Worm (Caenorhabditis elegans) whole organism, L3 larva: ENCODE measurements around the gene far-2.

Experiments
- R02D3.7 ChIP-seq: fragments of 150-350 bp; optimal IDR thresholded peaks from 2 replicates; lab custom pipeline; 2014; ENCODE audit warnings: missing biosample characterization, missing genetic modification characterization
- ZK546.5 ChIP-seq: sonication (generic microtip); optimal IDR thresholded peaks from 2 replicates; lab custom pipeline; 2017; ENCODE audit warnings: missing biosample characterization, missing genetic modification characterization
- aly-2 ChIP-seq: fragments of 150-350 bp; optimal IDR thresholded peaks from 2 replicates; lab custom pipeline; 2014; ENCODE audit warnings: missing biosample characterization, missing genetic modification characterization
- ama-1 ChIP-seq: fragments of 150-350 bp; optimal IDR thresholded peaks from 2 replicates; lab custom pipeline; 2018
- ceh-16 ChIP-seq: sonication (generic microtip); optimal IDR thresholded peaks from 2 replicates; lab custom pipeline; 2017; ENCODE audit warnings: missing biosample characterization, missing genetic modification characterization
- ceh-28 ChIP-seq: fragments of 150-350 bp; optimal IDR thresholded peaks from 2 replicates; lab custom pipeline; 2014; ENCODE audit warnings: missing biosample characterization, missing genetic modification reagents, missing genetic modification characterization
- ceh-82 ChIP-seq: fragments of 150-350 bp; optimal IDR thresholded peaks from 2 replicates; lab custom pipeline; 2014; ENCODE audit warnings: missing biosample characterization, missing genetic modification characterization
- ceh-9 ChIP-seq: sonication (generic microtip); optimal IDR thresholded peaks from 2 replicates; lab custom pipeline; 2018; ENCODE audit warnings: missing biosample characterization, missing genetic modification characterization
- daf-12 ChIP-seq: fragments of 150-350 bp; optimal IDR thresholded peaks from 2 replicates; lab custom pipeline; 2014; ENCODE audit warnings: missing biosample characterization, missing genetic modification reagents, missing genetic modification characterization
- egl-27 ChIP-seq: sonication (generic microtip); optimal IDR thresholded peaks from 4 replicates; lab custom pipeline; 2017; ENCODE audit warnings: missing biosample characterization, missing genetic modification reagents, missing genetic modification characterization
- egl-5 ChIP-seq: fragments of 150-350 bp; optimal IDR thresholded peaks from 2 replicates; lab custom pipeline; 2017; ENCODE audit warnings: missing biosample characterization, missing genetic modification reagents, missing genetic modification characterization, inconsistent platforms
- elt-1 ChIP-seq: fragments of 150-350 bp; optimal IDR thresholded peaks from 2 replicates; lab custom pipeline; 2014; ENCODE audit warnings: missing biosample characterization, missing genetic modification characterization
- elt-2 ChIP-seq: sonication (generic microtip); optimal IDR thresholded peaks from 2 replicates; lab custom pipeline; 2016; ENCODE audit warnings: missing genetic modification reagents, mild to moderate bottlenecking, missing genetic modification characterization, missing compliant biosample characterization
- elt-3 ChIP-seq, 3 experiments: fragments of 150-350 bp in 1 of 3; sonication (generic microtip) in 2 of 3; optimal IDR thresholded peaks; 2 replicates in 2 of 3; 4 replicates in 1 of 3; lab custom pipeline; 2014 to 2017; ENCODE audit warnings: missing biosample characterization in 3 of 3, missing genetic modification characterization in 3 of 3
- eor-1 ChIP-seq, 2 experiments: fragments of 150-350 bp; optimal IDR thresholded peaks; 2 replicates each; lab custom pipeline; 2014 to 2018; ENCODE audit warnings: missing biosample characterization in 2 of 2, missing genetic modification characterization in 2 of 2
- fkh-10 ChIP-seq: sonication (generic microtip); optimal IDR thresholded peaks from 2 replicates; lab custom pipeline; 2017; ENCODE audit warnings: missing biosample characterization, missing genetic modification reagents, missing genetic modification characterization
- fkh-2 ChIP-seq: fragments of 150-350 bp; optimal IDR thresholded peaks from 2 replicates; lab custom pipeline; 2014; ENCODE audit warnings: missing biosample characterization, missing genetic modification reagents, missing genetic modification characterization
- fos-1 ChIP-seq: fragments of 150-350 bp; optimal IDR thresholded peaks from 2 replicates; lab custom pipeline; 2014; ENCODE audit warnings: missing biosample characterization, missing genetic modification characterization
- hmg-11 ChIP-seq: sonication (generic microtip); optimal IDR thresholded peaks from 2 replicates; lab custom pipeline; 2016; ENCODE audit warnings: missing genetic modification characterization, missing compliant biosample characterization
- jun-1 ChIP-seq: fragments of 150-350 bp; optimal IDR thresholded peaks from 2 replicates; lab custom pipeline; 2014; ENCODE audit warnings: missing biosample characterization, missing genetic modification reagents, missing genetic modification characterization
- lin-15B ChIP-seq: fragments of 150-350 bp; optimal IDR thresholded peaks from 2 replicates; lab custom pipeline; 2014; ENCODE audit warnings: missing biosample characterization, missing genetic modification characterization
- lsy-12 ChIP-seq: sonication (generic microtip); optimal IDR thresholded peaks from 2 replicates; lab custom pipeline; 2016; ENCODE audit warnings: mild to moderate bottlenecking, missing genetic modification characterization, missing compliant biosample characterization
- mdl-1 ChIP-seq: fragments of 150-350 bp; optimal IDR thresholded peaks from 2 replicates; lab custom pipeline; 2014; ENCODE audit warnings: missing biosample characterization, missing genetic modification characterization
- mml-1 ChIP-seq: fragments of 150-350 bp; sonication (generic microtip); optimal IDR thresholded peaks from 3 replicates; lab custom pipeline; 2014; ENCODE audit warnings: missing biosample characterization, missing genetic modification characterization
- nfya-1 ChIP-seq: sonication (generic microtip); optimal IDR thresholded peaks from 2 replicates; lab custom pipeline; 2017; ENCODE audit warnings: missing genetic modification characterization, mild to moderate bottlenecking, missing compliant biosample characterization, antibody characterized with exemption, moderate library complexity; ENCODE audit not compliant: insufficient read depth
- nhr-11 ChIP-seq: fragments of 150-350 bp; optimal IDR thresholded peaks from 2 replicates; lab custom pipeline; 2014; ENCODE audit warnings: missing biosample characterization, missing genetic modification characterization
- nhr-12 ChIP-seq: fragments of 150-350 bp; optimal IDR thresholded peaks from 2 replicates; lab custom pipeline; 2014; ENCODE audit warnings: missing biosample characterization, missing genetic modification characterization
- nhr-23 ChIP-seq: fragments of 150-350 bp; optimal IDR thresholded peaks from 2 replicates; lab custom pipeline; 2014; ENCODE audit warnings: missing biosample characterization, missing genetic modification reagents, missing genetic modification characterization
- nhr-237 ChIP-seq: fragments of 150-350 bp; optimal IDR thresholded peaks from 2 replicates; lab custom pipeline; 2014; ENCODE audit warnings: missing biosample characterization, missing genetic modification characterization
- nhr-25 ChIP-seq: sonication (generic microtip); optimal IDR thresholded peaks from 2 replicates; lab custom pipeline; 2017; ENCODE audit warnings: missing biosample characterization, missing genetic modification characterization
- nhr-28 ChIP-seq: fragments of 150-350 bp; optimal IDR thresholded peaks from 2 replicates; lab custom pipeline; 2014; ENCODE audit warnings: missing biosample characterization, missing genetic modification characterization
- nhr-43 ChIP-seq: sonication (generic microtip); optimal IDR thresholded peaks from 2 replicates; lab custom pipeline; 2016; ENCODE audit warnings: mild to moderate bottlenecking, missing genetic modification characterization, missing compliant biosample characterization; ENCODE audit not compliant: poor library complexity, severe bottlenecking
- nhr-67 ChIP-seq: fragments of 150-350 bp; optimal IDR thresholded peaks from 2 replicates; lab custom pipeline; 2014; ENCODE audit warnings: missing biosample characterization, missing genetic modification characterization
- pha-4 ChIP-seq: fragments of 150-350 bp; optimal IDR thresholded peaks from 2 replicates; lab custom pipeline; 2014; ENCODE audit warnings: missing biosample characterization, missing genetic modification reagents, missing genetic modification characterization
- pqm-1 ChIP-seq: fragments of 150-350 bp; optimal IDR thresholded peaks from 2 replicates; lab custom pipeline; 2017; ENCODE audit warnings: missing biosample characterization, missing genetic modification characterization, inconsistent platforms
- sea-2 ChIP-seq: fragments of 150-350 bp; sonication (generic microtip); optimal IDR thresholded peaks from 4 replicates; lab custom pipeline; 2014; ENCODE audit warnings: missing biosample characterization, missing genetic modification reagents, missing genetic modification characterization
- skn-1 ChIP-seq: fragments of 150-350 bp; optimal IDR thresholded peaks from 2 replicates; lab custom pipeline; 2014; ENCODE audit warnings: missing biosample characterization, missing genetic modification characterization
- snpc-4 ChIP-seq: fragments of 150-350 bp; optimal IDR thresholded peaks from 2 replicates; lab custom pipeline; 2014; ENCODE audit warnings: missing biosample characterization, missing genetic modification characterization
- tbx-2 ChIP-seq: sonication (generic microtip); optimal IDR thresholded peaks from 2 replicates; lab custom pipeline; 2016; ENCODE audit warnings: mild to moderate bottlenecking, missing genetic modification characterization, missing compliant biosample characterization
- unc-62 ChIP-seq: fragments of 150-350 bp; sonication (generic microtip); optimal IDR thresholded peaks from 4 replicates; lab custom pipeline; 2014; ENCODE audit warnings: missing biosample characterization, missing genetic modification reagents, missing genetic modification characterization
- zag-1 ChIP-seq: fragments of 150-350 bp; optimal IDR thresholded peaks from 2 replicates; lab custom pipeline; 2014; ENCODE audit warnings: missing biosample characterization, missing genetic modification characterization
- ztf-11 ChIP-seq: fragments of 150-350 bp; optimal IDR thresholded peaks from 2 replicates; lab custom pipeline; 2014; ENCODE audit warnings: missing biosample characterization, missing genetic modification characterization
- ztf-4 ChIP-seq: fragments of 150-350 bp; optimal IDR thresholded peaks from 2 replicates; lab custom pipeline; 2014; ENCODE audit warnings: missing biosample characterization, missing genetic modification characterization

Gene far-2

ce11 chrIII:9053740-9054252 lies 27.8 kb upstream of the far-2 start, which contains the start of gene R107.5 (continued):
- TF ChIP-seq pha-4 (peak; percentile 80), nhr-28 (tag; lab: Kevin White, UChicago) (no peak), R02D3.7 (tag; lab: Kevin White, UChicago) (peak; percentile 62), hmg-11 (tag; lab: Kevin White, UChicago) (peak; percentile 82), daf-12 (no peak), ceh-82 (tag; lab: Kevin White, UChicago) (no peak), ceh-16 (no peak), nhr-25 (tag; lab: Kevin White, UChicago) (peak; percentile 99), nhr-23 (tag; lab: Kevin White, UChicago) (peak; percentile 97)
- TF ChIP-seq, all 47 proteins: peak for 26

- TF ChIP-seq hmg-11 (tag; lab: Kevin White, UChicago): no peak
- TF ChIP-seq lin-15B: peak; percentile 29
These were observed 27.0 kb upstream of the far-2 start, which contains the start of gene cls-2 for ce11 chrIII:9054414-9055147. Gene cls-2, plus strand, starts transcription at chrIII:9055048.

ce11 chrIII:9058959-9059534 lies 22.6 kb upstream of the far-2 start, which contains the start of gene gst-1:
Gene gst-1, plus strand, starts transcription at chrIII:9059331.
- TF ChIP-seq elt-1 (no peak), nhr-23 (tag; lab: Kevin White, UChicago) (no peak), ztf-11 (no peak), fos-1 (tag; lab: Kevin White, UChicago) (no peak), nhr-11 (no peak), ceh-16 (no peak), mdl-1 (tag; lab: Kevin White, UChicago) (no peak), eor-1 (tag; optimal IDR thresholded peaks at IDR 0.05; lab: Kevin White, UChicago) (no peak), pqm-1 (tag; lab: Kevin White, UChicago) (no peak), R02D3.7 (tag; lab: Kevin White, UChicago) (no peak), nfya-1 (tag; lab: Kevin White, UChicago) (peak; percentile 38), fkh-10 (no peak), sea-2 (GFP tag; lab: Kevin White, UChicago) (no peak), nhr-43 (tag; lab: Kevin White, UChicago) (no peak), snpc-4 (tag; lab: Kevin White, UChicago) (no peak), egl-5 (tag; lab: Kevin White, UChicago) (no peak), elt-3 (tag; optimal IDR thresholded peaks at IDR 0.05; lab: Kevin White, UChicago) (no peak), unc-62 (GFP tag; lab: Kevin White, UChicago) (no peak), elt-2 (tag; lab: Kevin White, UChicago) (peak; percentile 65), nhr-67 (tag; lab: Kevin White, UChicago) (no peak), pha-4 (peak; percentile 66), ama-1 (lab: Kevin White, UChicago) (peak; percentile 60), zag-1 (tag; lab: Kevin White, UChicago) (no peak), nhr-28 (tag; lab: Kevin White, UChicago) (no peak), hmg-11 (tag; lab: Kevin White, UChicago) (peak; percentile 4), aly-2 (no peak), fkh-2 (tag; lab: Kevin White, UChicago) (no peak), lsy-12 (tag; lab: Kevin White, UChicago) (peak; percentile 11), ceh-9 (tag; lab: Kevin White, UChicago) (no peak), ZK546.5 (no peak), nhr-237 (no peak), skn-1 (tag; lab: Kevin White, UChicago) (peak; percentile 94), nhr-12 (no peak), ztf-4 (no peak), mml-1 (tag; lab: Kevin White, UChicago) (no peak), ceh-28 (no peak), daf-12 (no peak), tbx-2 (tag; lab: Kevin White, UChicago) (no peak), egl-27 (tag; lab: Kevin White, UChicago) (no peak), jun-1 (tag; lab: Kevin White, UChicago) (no peak)
